Worm (Caenorhabditis elegans): ENCODE data around the gene T27E4.7.

ce11 chrV:9112467-9112866 is 36.3 kb upstream of the T27E4.7 start, which contains the start of gene F21C10.7:
- TF ChIP-seq ama-1 (optimal IDR thresholded peaks at IDR 0.05), result no peak
- no peak for TF ChIP-seq pha-4 (tag; optimal IDR thresholded peaks at IDR 0.05)
- no peak for TF ChIP-seq F13H6.1 (tag; optimal IDR thresholded peaks at IDR 0.05)
- no peak for TF ChIP-seq nfya-1 (tag; optimal IDR thresholded peaks at IDR 0.05)
- no peak for TF ChIP-seq syd-9 (tag; optimal IDR thresholded peaks at IDR 0.05)
- TF ChIP-seq madf-2 (tag; optimal IDR thresholded peaks at IDR 0.05), result no peak
- no peak for TF ChIP-seq rnt-1 (tag; optimal IDR thresholded peaks at IDR 0.05)
- no peak for TF ChIP-seq nhr-11 (tag; optimal IDR thresholded peaks at IDR 0.05)
- no peak for TF ChIP-seq ceh-45 (GFP tag; IDR thresholded peaks at IDR 0.05)

Measured in whole organism, late embryonic.